Fruit fly (Drosophila melanogaster) whole organism, embryonic: ENCODE measurements around the gene CG34296.
A peak's percentile ranks its signal among the peaks of the same experiment; 100 is the strongest.

Experiments used
- Adf1 ChIP-seq: fragments of 200-800 bp; sonication (Bioruptor generic); IDR thresholded peaks from 2 replicates; pipeline ENCODE4 v1.3.6; 2022; ENCODE audit warnings: missing biosample characterization, missing genetic modification characterization
- Asciz ChIP-seq: fragments of 200-800 bp; sonication (Bioruptor generic); optimal IDR thresholded peaks from 2 replicates; lab custom pipeline; 2017; ENCODE audit warnings: missing biosample characterization, mild to moderate bottlenecking, missing genetic modification characterization, missing genetic modification reagents
- BEAF-32 ChIP-seq: fragments of 200-800 bp; sonication (Bioruptor generic); optimal IDR thresholded peaks from 3 replicates; lab custom pipeline; 2017; ENCODE audit warnings: missing biosample characterization, missing genetic modification characterization, mild to moderate bottlenecking, moderate library complexity, missing genetic modification reagents
- CG10147 ChIP-seq: fragments of 200-800 bp; sonication (Bioruptor generic); optimal IDR thresholded peaks from 2 replicates; lab custom pipeline; 2019; ENCODE audit warnings: missing biosample characterization, mild to moderate bottlenecking, missing genetic modification characterization, moderate library complexity
- CG10321 ChIP-seq: fragments of 200-800 bp; sonication (Bioruptor generic); IDR thresholded peaks from 2 replicates; pipeline ENCODE4 v1.3.6; 2022; ENCODE audit warnings: missing biosample characterization, missing genetic modification characterization
- CG10654 ChIP-seq: fragments of 200-800 bp; sonication (Bioruptor generic); optimal IDR thresholded peaks from 2 replicates; lab custom pipeline; 2016; ENCODE audit warnings: missing biosample characterization, missing genetic modification characterization
- CG11723 ChIP-seq: fragments of 200-800 bp; sonication (Bioruptor generic); optimal IDR thresholded peaks from 2 replicates; lab custom pipeline; 2017; ENCODE audit warnings: missing biosample characterization, mild to moderate bottlenecking, missing genetic modification characterization
- CG12155 ChIP-seq: fragments of 200-800 bp; sonication (Bioruptor generic); optimal IDR thresholded peaks from 3 replicates; lab custom pipeline; 2016; ENCODE audit warnings: missing biosample characterization, missing genetic modification characterization
- CG12659 ChIP-seq: fragments of 200-800 bp; sonication (Bioruptor generic); optimal IDR thresholded peaks from 3 replicates; lab custom pipeline; 2017; ENCODE audit warnings: mild to moderate bottlenecking, missing biosample characterization, missing genetic modification reagents, missing genetic modification characterization
- CG13894 ChIP-seq: fragments of 200-800 bp; sonication (Bioruptor generic); optimal IDR thresholded peaks from 3 replicates; lab custom pipeline; 2018; ENCODE audit warnings: missing biosample characterization, mild to moderate bottlenecking, missing genetic modification characterization, moderate library complexity
- CG14667 ChIP-seq: fragments of 200-800 bp; sonication (Bioruptor generic); IDR thresholded peaks from 2 replicates; pipeline ENCODE4 v1.3.6; 2022; ENCODE audit warnings: missing biosample characterization, missing genetic modification characterization
- CG17359 ChIP-seq: fragments of 200-800 bp; sonication (Bioruptor generic); optimal IDR thresholded peaks from 3 replicates; lab custom pipeline; 2018; ENCODE audit warnings: missing biosample characterization, mild to moderate bottlenecking, missing genetic modification characterization, moderate library complexity
- CG1832 ChIP-seq: fragments of 200-800 bp; sonication (Bioruptor generic); optimal IDR thresholded peaks from 2 replicates; lab custom pipeline; 2017; ENCODE audit warnings: missing biosample characterization, mild to moderate bottlenecking, missing genetic modification characterization, inconsistent platforms
- CG2875 ChIP-seq: fragments of 200-800 bp; sonication (Bioruptor generic); optimal IDR thresholded peaks from 2 replicates; lab custom pipeline; 2017; ENCODE audit warnings: missing biosample characterization, mild to moderate bottlenecking, missing genetic modification characterization, missing genetic modification reagents
- CG7372 ChIP-seq: fragments of 200-800 bp; sonication (Bioruptor generic); IDR thresholded peaks from 2 replicates; pipeline ENCODE4 v1.3.6; 2022; ENCODE audit warnings: missing biosample characterization, missing genetic modification characterization
- CG7556 ChIP-seq: fragments of 200-800 bp; sonication (Bioruptor generic); optimal IDR thresholded peaks from 2 replicates; lab custom pipeline; 2017; ENCODE audit warnings: missing biosample characterization, mild to moderate bottlenecking, missing genetic modification characterization
- CG7839 ChIP-seq: fragments of 200-800 bp; sonication (Bioruptor generic); optimal IDR thresholded peaks from 3 replicates; lab custom pipeline; 2018; ENCODE audit warnings: missing biosample characterization, mild to moderate bottlenecking, missing genetic modification characterization, moderate library complexity
- CG9609 ChIP-seq: fragments of 200-800 bp; sonication (Bioruptor generic); optimal IDR thresholded peaks from 3 replicates; lab custom pipeline; 2016; ENCODE audit warnings: missing biosample characterization, missing genetic modification characterization
- CHES-1-like ChIP-seq: fragments of 200-800 bp; sonication (Bioruptor generic); optimal IDR thresholded peaks from 2 replicates; lab custom pipeline; 2016; ENCODE audit warnings: missing biosample characterization, missing genetic modification characterization
- Doc2 ChIP-seq: fragments of 200-800 bp; sonication (Bioruptor generic); IDR thresholded peaks from 2 replicates; pipeline ENCODE4 v1.3.6; 2022; ENCODE audit warnings: missing biosample characterization, missing genetic modification characterization
- Drgx ChIP-seq: fragments of 200-800 bp; sonication (Bioruptor generic); IDR thresholded peaks from 2 replicates; pipeline ENCODE4 v1.3.6; 2022; ENCODE audit warnings: missing biosample characterization, missing genetic modification characterization
- Eip74EF ChIP-seq, 2 experiments: fragments of 200-800 bp in 1 of 2; fragments of >200 bp in 1 of 2; sonication (Bioruptor generic) in 1 of 2; optimal IDR thresholded peaks; 2 replicates each; lab custom pipeline; 2017 to 2019; ENCODE audit warnings: missing biosample characterization in 2 of 2, missing genetic modification characterization in 2 of 2, mild to moderate bottlenecking in 1 of 2, moderate library complexity in 1 of 2
- Lhr ChIP-seq: fragments of 200-800 bp; sonication (Bioruptor generic); optimal IDR thresholded peaks from 3 replicates; lab custom pipeline; 2017; ENCODE audit warnings: mild to moderate bottlenecking, missing biosample characterization, missing genetic modification reagents, missing genetic modification characterization
- Lim3 ChIP-seq: fragments of 200-800 bp; sonication (Bioruptor generic); IDR thresholded peaks from 2 replicates; pipeline ENCODE4 v1.3.6; 2022; ENCODE audit warnings: missing biosample characterization, missing genetic modification characterization
- Lpt ChIP-seq: fragments of >200 bp; optimal IDR thresholded peaks from 2 replicates; lab custom pipeline; 2018; ENCODE audit warnings: missing biosample characterization, missing genetic modification characterization
- Med ChIP-seq: fragments of 200-800 bp; sonication (Bioruptor generic); peaks from one replicate; lab custom pipeline; 2016; ENCODE audit warnings: missing biosample characterization, missing genetic modification characterization, mild to moderate bottlenecking, inconsistent platforms, moderate library complexity
- NFAT ChIP-seq: fragments of 200-800 bp; sonication (Bioruptor generic); IDR thresholded peaks from 2 replicates; pipeline ENCODE4 v1.3.6; 2022; ENCODE audit warnings: missing biosample characterization, missing genetic modification characterization
- Neu2 ChIP-seq: fragments of 200-800 bp; sonication (Bioruptor generic); optimal IDR thresholded peaks from 3 replicates; lab custom pipeline; 2016; ENCODE audit warnings: missing biosample characterization, missing genetic modification characterization, borderline replicate concordance
- PHDP ChIP-seq: fragments of 200-800 bp; sonication (Bioruptor generic); optimal IDR thresholded peaks from 3 replicates; lab custom pipeline; 2018; ENCODE audit warnings: missing biosample characterization, mild to moderate bottlenecking, missing genetic modification characterization, moderate library complexity
- Scr ChIP-seq: fragments of 200-800 bp; sonication (Bioruptor generic); IDR thresholded peaks from 2 replicates; pipeline ENCODE4 v1.3.6; 2022; ENCODE audit warnings: missing biosample characterization, missing genetic modification characterization; ENCODE audit not compliant: partially characterized antibody
- Sox100B ChIP-seq: fragments of 200-800 bp; sonication (Bioruptor generic); optimal IDR thresholded peaks from 3 replicates; lab custom pipeline; 2018; ENCODE audit warnings: missing biosample characterization, mild to moderate bottlenecking, missing genetic modification characterization
- Ssrp ChIP-seq: fragments of 200-800 bp; sonication (Bioruptor generic); optimal IDR thresholded peaks from 2 replicates; lab custom pipeline; 2018; ENCODE audit warnings: missing biosample characterization, mild to moderate bottlenecking, missing genetic modification characterization, moderate library complexity
- Tbp ChIP-seq: fragments of >200 bp; optimal IDR thresholded peaks from 2 replicates; lab custom pipeline; 2018; ENCODE audit warnings: missing biosample characterization, missing genetic modification characterization
- Xrp1 ChIP-seq: fragments of 200-800 bp; sonication (Bioruptor generic); IDR thresholded peaks from 2 replicates; pipeline ENCODE4 v1.3.6; 2022; ENCODE audit warnings: missing biosample characterization, missing genetic modification characterization
- bsh ChIP-seq, 2 experiments: fragments of 200-800 bp; sonication (Bioruptor generic); optimal IDR thresholded peaks; 2 replicates each; lab custom pipeline; 2017 to 2018; ENCODE audit warnings: mild to moderate bottlenecking in 2 of 2, missing biosample characterization in 2 of 2, missing genetic modification characterization in 2 of 2, moderate library complexity in 1 of 2
- cwo ChIP-seq: fragments of 200-800 bp; sonication (Bioruptor generic); optimal IDR thresholded peaks from 3 replicates; lab custom pipeline; 2017; ENCODE audit warnings: missing biosample characterization, missing genetic modification characterization, mild to moderate bottlenecking, moderate library complexity, missing genetic modification reagents
- eve ChIP-seq, 2 experiments: fragments of >200 bp; optimal IDR thresholded peaks; 2 replicates each; lab custom pipeline; 2017; ENCODE audit warnings: missing biosample characterization in 2 of 2, missing genetic modification characterization in 2 of 2
- ewg ChIP-seq: fragments of 200-800 bp; sonication (Bioruptor generic); optimal IDR thresholded peaks from 3 replicates; lab custom pipeline; 2017; ENCODE audit warnings: mild to moderate bottlenecking, missing biosample characterization, missing genetic modification reagents, missing genetic modification characterization
- gcm ChIP-seq: fragments of 200-800 bp; sonication (Bioruptor generic); optimal IDR thresholded peaks from 2 replicates; lab custom pipeline; 2019; ENCODE audit warnings: missing biosample characterization, mild to moderate bottlenecking, missing genetic modification characterization, moderate library complexity
- hkb ChIP-seq, 2 experiments: fragments of 200-800 bp in 1 of 2; fragments of >200 bp in 1 of 2; sonication (Bioruptor generic) in 1 of 2; IDR thresholded peaks in 1 of 2; optimal IDR thresholded peaks in 1 of 2; 2 replicates each; pipeline versions ENCODE4 v1.3.6 to Lab custom; 2017 to 2022; ENCODE audit warnings: missing biosample characterization in 1 of 2, missing genetic modification characterization in 1 of 2
- lbe ChIP-seq: fragments of 200-800 bp; sonication (Bioruptor generic); optimal IDR thresholded peaks from 2 replicates; lab custom pipeline; 2016; ENCODE audit warnings: missing biosample characterization, mild to moderate bottlenecking, missing genetic modification characterization
- lola ChIP-seq, 3 experiments: fragments of >200 bp in 2 of 3; fragments of 200-800 bp in 1 of 3; sonication (Bioruptor generic) in 1 of 3; optimal IDR thresholded peaks; 2 replicates each; lab custom pipeline; 2017 to 2019; ENCODE audit warnings: missing biosample characterization in 3 of 3, missing genetic modification characterization in 3 of 3, mild to moderate bottlenecking in 1 of 3, moderate library complexity in 1 of 3
- maf-S ChIP-seq: fragments of 200-800 bp; sonication (Bioruptor generic); optimal IDR thresholded peaks from 2 replicates; lab custom pipeline; 2016; ENCODE audit warnings: missing biosample characterization, missing genetic modification characterization
- nmo ChIP-seq: fragments of 200-800 bp; sonication (Bioruptor generic); optimal IDR thresholded peaks from 2 replicates; lab custom pipeline; 2018; ENCODE audit warnings: missing biosample characterization, mild to moderate bottlenecking, missing genetic modification characterization, moderate library complexity
- org-1 ChIP-seq: fragments of 200-800 bp; sonication (Bioruptor generic); optimal IDR thresholded peaks from 2 replicates; lab custom pipeline; 2017; ENCODE audit warnings: missing biosample characterization, missing genetic modification characterization
- salm ChIP-seq: fragments of 200-800 bp; sonication (Bioruptor generic); optimal IDR thresholded peaks from 2 replicates; lab custom pipeline; 2018; ENCODE audit warnings: missing biosample characterization, mild to moderate bottlenecking, missing genetic modification characterization
- sug ChIP-seq: fragments of 200-800 bp; optimal IDR thresholded peaks from 2 replicates; lab custom pipeline; 2019; ENCODE audit warnings: missing biosample characterization, mild to moderate bottlenecking, missing genetic modification characterization, moderate library complexity
- twi ChIP-seq: fragments of 200-800 bp; optimal IDR thresholded peaks from 2 replicates; lab custom pipeline; 2019; ENCODE audit warnings: missing biosample characterization, mild to moderate bottlenecking, missing genetic modification characterization, moderate library complexity

Gene CG34296

DNA sequence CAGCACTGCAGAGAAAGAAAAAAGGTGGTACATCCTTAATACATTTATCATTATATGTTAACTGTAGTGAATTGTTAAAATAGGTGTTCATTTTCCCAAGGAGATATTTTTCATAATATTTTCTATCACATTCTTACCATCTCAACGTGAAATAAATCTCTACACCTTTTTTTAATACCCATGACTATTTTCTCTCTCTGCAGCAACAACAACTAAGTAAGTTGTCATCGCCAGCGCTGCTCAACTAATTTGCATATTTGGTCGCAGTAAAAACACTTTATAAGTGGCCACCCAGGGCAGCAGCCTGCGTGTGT lies 31.8 kb upstream of the CG34296 start (continued):
- TF ChIP-seq Neu2 (GFP tag; lab: Kevin White, UChicago), result no peak
- TF ChIP-seq CG2875 (GFP tag; lab: Kevin White, UChicago), result peak; percentile 5
- TF ChIP-seq Asciz (GFP tag; lab: Kevin White, UChicago), result peak; percentile 39
- no peak for TF ChIP-seq CHES-1-like (GFP tag; lab: Kevin White, UChicago)
- TF ChIP-seq Scr (GFP tag; lab: Robert Waterston, UW), result no peak
- TF ChIP-seq CG7839 (tag; lab: Kevin White, UChicago), result peak; percentile 58
- peak in 1 of 3 experiments; percentile 56 for TF ChIP-seq lola (GFP tag; optimal IDR thresholded peaks at IDR 0.05; lab: Kevin White, UChicago)
- no peak for TF ChIP-seq Lim3
- TF ChIP-seq CG13894 (tag; lab: Kevin White, UChicago), result no peak
- 0 out of 2 replicates have a peak, but pooled peaks have one; percentile 16 for TF ChIP-seq CG14667
- TF ChIP-seq gcm (GFP tag; lab: Kevin White, UChicago), result no peak
- peak; percentile 60 for TF ChIP-seq nmo (GFP tag; lab: Kevin White, UChicago)
- peak; percentile 61 for TF ChIP-seq CG17359 (tag; lab: Kevin White, UChicago)
- TF ChIP-seq PHDP, result peak; percentile 64
- 0 out of 2 replicates have a peak, but pooled peaks have one; percentile 29 for TF ChIP-seq Drgx (GFP tag; lab: Robert Waterston, UW)
- TF ChIP-seq Doc2, result no peak
- no peak for TF ChIP-seq lbe (GFP tag; lab: Kevin White, UChicago)
- TF ChIP-seq Lhr (GFP tag; lab: Kevin White, UChicago), result peak; percentile 2
- TF ChIP-seq Eip74EF (GFP tag; optimal IDR thresholded peaks at IDR 0.05; lab: Kevin White, UChicago), result peak in 1 of 2 experiments; percentile 12
- TF ChIP-seq bsh (GFP tag; optimal IDR thresholded peaks at IDR 0.05; lab: Kevin White, UChicago), result peak in 1 of 2 experiments; percentile 77
- no peak for TF ChIP-seq hkb (optimal IDR thresholded peaks at IDR 0.05; lab: Kevin White, UChicago)
- TF ChIP-seq hkb (GFP tag; IDR thresholded peaks at IDR 0.05; lab: Robert Waterston, UW), result peak; percentile 61
- TF ChIP-seq CG10654 (GFP tag; lab: Kevin White, UChicago), result peak; percentile 4

DNA sequence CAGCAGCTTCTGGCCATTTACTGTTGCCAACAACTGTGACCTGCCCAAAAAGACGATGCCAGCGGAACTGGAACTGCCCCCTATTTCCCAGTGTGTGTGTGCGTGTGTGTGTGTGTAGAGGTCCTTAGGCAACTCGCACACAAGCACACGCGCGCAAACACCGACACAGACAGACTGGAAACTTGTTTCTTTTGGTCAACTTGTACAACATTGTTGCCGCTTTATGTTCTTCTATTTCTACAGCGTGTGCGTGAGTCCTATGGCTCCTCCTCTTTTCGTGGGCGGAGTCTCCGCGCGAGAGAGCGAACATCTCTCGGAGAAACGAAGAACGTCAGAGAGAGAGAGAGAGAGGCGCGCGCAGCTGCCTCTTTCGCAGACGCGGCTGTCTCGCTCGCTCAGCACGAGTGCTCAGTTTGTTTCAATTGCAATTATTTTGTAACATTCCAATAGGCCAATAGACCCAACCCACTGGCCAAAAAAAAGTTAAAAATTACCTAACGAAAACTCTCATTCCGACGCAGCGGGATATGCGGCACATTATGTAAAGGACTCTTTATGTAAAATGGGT lies 31.3 kb upstream of the CG34296 start:
- TF ChIP-seq BEAF-32 (GFP tag; lab: Kevin White, UChicago) (no peak), CG10321 (GFP tag; lab: Robert Waterston, UW) (peak; percentile 82), cwo (no peak), org-1 (GFP tag; lab: Kevin White, UChicago) (no peak), Med (no peak), CG7372 (GFP tag; lab: Robert Waterston, UW) (no peak), Tbp (GFP tag; lab: Kevin White, UChicago) (no peak), eve (GFP tag; optimal IDR thresholded peaks at IDR 0.05; lab: Kevin White, UChicago) (no peak), CG9609 (GFP tag; lab: Kevin White, UChicago) (no peak), CG11723 (no peak), NFAT (GFP tag; lab: Robert Waterston, UW) (no peak), twi (tag; lab: Kevin White, UChicago) (no peak), Ssrp (no peak), CG2875 (GFP tag; lab: Kevin White, UChicago) (no peak), CG12659 (GFP tag; lab: Kevin White, UChicago) (no peak), maf-S (GFP tag; lab: Kevin White, UChicago) (no peak), sug (no peak), salm (tag; lab: Kevin White, UChicago) (no peak), CG12155 (no peak), CG1832 (peak; percentile 93), CG7556 (GFP tag; lab: Kevin White, UChicago) (no peak), Lpt (GFP tag; lab: Kevin White, UChicago) (no peak), Sox100B (GFP tag; lab: Kevin White, UChicago) (no peak), Adf1 (GFP tag; lab: Robert Waterston, UW) (peak; percentile 20; the same call in 1 of the 2 replicates), ewg (GFP tag; lab: Kevin White, UChicago) (peak; percentile 90), CG10147 (GFP tag; lab: Kevin White, UChicago) (no peak), Xrp1 (GFP tag; lab: Robert Waterston, UW) (no peak)
